Fruit fly (Drosophila melanogaster): ENCODE data around the gene Hecw.

DNA sequence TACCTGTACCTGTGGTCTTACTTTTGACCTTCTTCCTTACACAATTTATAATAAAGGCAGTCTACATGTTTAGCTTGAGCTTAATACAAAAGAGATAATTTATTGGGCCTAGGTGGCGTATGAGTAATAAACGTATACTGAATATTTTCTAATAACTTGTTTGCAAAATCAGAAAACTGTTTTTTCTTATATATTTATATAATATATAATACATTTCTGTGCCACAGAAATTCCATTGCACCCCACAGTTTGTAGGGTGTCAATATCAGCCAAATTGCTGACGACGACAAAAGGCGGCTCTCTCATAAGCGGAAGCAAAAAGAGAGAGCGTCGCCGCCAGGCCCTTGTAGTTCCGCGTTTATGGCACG lies 23.8 kb upstream of the Hecw start:
- TF ChIP-seq psq (optimal IDR thresholded peaks at IDR 0.05) (no peak), CG8478 (optimal IDR thresholded peaks at IDR 0.05) (no peak)
